Fruit fly (Drosophila melanogaster) whole organism, embryonic: Measurements from ENCODE around the gene Pat1.

ENCODE experiments used
- Asciz ChIP-seq: fragments of 200-800 bp; sonication (Bioruptor generic); optimal IDR thresholded peaks from 2 replicates; lab custom pipeline; 2017; ENCODE audit warnings: missing biosample characterization, mild to moderate bottlenecking, missing genetic modification characterization, missing genetic modification reagents
- Bdp1 ChIP-seq: fragments of 200-800 bp; sonication (Bioruptor generic); optimal IDR thresholded peaks from 3 replicates; lab custom pipeline; 2016; ENCODE audit warnings: missing biosample characterization, missing genetic modification characterization
- C15 ChIP-seq: fragments of 200-800 bp; sonication (Bioruptor generic); IDR thresholded peaks from 3 replicates; pipeline ENCODE4 v1.3.6; 2022; ENCODE audit warnings: missing biosample characterization, missing genetic modification characterization
- CG11093 ChIP-seq: fragments of 200-800 bp; sonication (Bioruptor generic); IDR thresholded peaks from 3 replicates; pipeline ENCODE4 v1.3.6; 2022; ENCODE audit warnings: missing biosample characterization, missing genetic modification characterization
- CG13424 ChIP-seq: fragments of 200-800 bp; sonication (Bioruptor generic); optimal IDR thresholded peaks from 2 replicates; lab custom pipeline; 2019; ENCODE audit warnings: missing biosample characterization, mild to moderate bottlenecking, missing genetic modification characterization, moderate library complexity
- CG13894 ChIP-seq: fragments of 200-800 bp; sonication (Bioruptor generic); optimal IDR thresholded peaks from 3 replicates; lab custom pipeline; 2018; ENCODE audit warnings: missing biosample characterization, mild to moderate bottlenecking, missing genetic modification characterization, moderate library complexity
- CG15269 ChIP-seq: fragments of 200-800 bp; sonication (Bioruptor generic); optimal IDR thresholded peaks from 2 replicates; lab custom pipeline; 2018; ENCODE audit warnings: missing biosample characterization, mild to moderate bottlenecking, missing genetic modification characterization, moderate library complexity
- CG16813 ChIP-seq: fragments of 200-800 bp; sonication (Bioruptor generic); IDR thresholded peaks from 3 replicates; pipeline ENCODE4 v1.3.6; 2022; ENCODE audit warnings: missing biosample characterization, missing genetic modification characterization; ENCODE audit not compliant: partially characterized antibody
- CG17359 ChIP-seq: fragments of 200-800 bp; sonication (Bioruptor generic); optimal IDR thresholded peaks from 3 replicates; lab custom pipeline; 2018; ENCODE audit warnings: missing biosample characterization, mild to moderate bottlenecking, missing genetic modification characterization, moderate library complexity
- CG17829 ChIP-seq: fragments of 200-800 bp; optimal IDR thresholded peaks from 2 replicates; lab custom pipeline; 2019; ENCODE audit warnings: missing biosample characterization, mild to moderate bottlenecking, missing genetic modification characterization, moderate library complexity
- CG1792 ChIP-seq: fragments of 200-800 bp; sonication (Bioruptor generic); optimal IDR thresholded peaks from 2 replicates; lab custom pipeline; 2016; ENCODE audit warnings: missing biosample characterization, missing genetic modification characterization
- CG2678 ChIP-seq: fragments of 200-800 bp; sonication (Bioruptor generic); optimal IDR thresholded peaks from 3 replicates; lab custom pipeline; 2019; ENCODE audit warnings: missing biosample characterization, mild to moderate bottlenecking, missing genetic modification characterization, moderate library complexity
- CG3065 ChIP-seq: fragments of 200-800 bp; sonication (Bioruptor generic); optimal IDR thresholded peaks from 2 replicates; lab custom pipeline; 2016; ENCODE audit warnings: missing biosample characterization, missing genetic modification characterization
- CG6254 ChIP-seq: fragments of 200-800 bp; sonication (Bioruptor generic); optimal IDR thresholded peaks from 3 replicates; lab custom pipeline; 2017; ENCODE audit warnings: mild to moderate bottlenecking, missing biosample characterization, missing genetic modification reagents, missing genetic modification characterization
- CG6791 ChIP-seq: fragments of 200-800 bp; sonication (Bioruptor generic); IDR thresholded peaks from 3 replicates; pipeline ENCODE4 v1.3.6; 2022; ENCODE audit warnings: missing biosample characterization, missing genetic modification characterization; ENCODE audit not compliant: partially characterized antibody
- CG9797 ChIP-seq: fragments of 200-800 bp; sonication (Bioruptor generic); optimal IDR thresholded peaks from 3 replicates; lab custom pipeline; 2018; ENCODE audit warnings: missing biosample characterization, mild to moderate bottlenecking, missing genetic modification characterization
- Chrac-16 ChIP-seq: fragments of 200-800 bp; sonication (Bioruptor generic); optimal IDR thresholded peaks from 3 replicates; lab custom pipeline; 2016; ENCODE audit warnings: missing biosample characterization, missing genetic modification characterization
- D ChIP-seq, 2 experiments: fragments of 200-800 bp in 1 of 2; fragments of >200 bp in 1 of 2; sonication (Bioruptor generic) in 1 of 2; optimal IDR thresholded peaks; 2 replicates in 1 of 2; 3 replicates in 1 of 2; lab custom pipeline; 2017; ENCODE audit warnings: mild to moderate bottlenecking in 1 of 2, missing biosample characterization in 1 of 2, missing genetic modification characterization in 1 of 2, missing genetic modification reagents in 1 of 2
- D19B ChIP-seq: fragments of 200-800 bp; sonication (Bioruptor generic); optimal IDR thresholded peaks from 2 replicates; lab custom pipeline; 2017; ENCODE audit warnings: missing biosample characterization, mild to moderate bottlenecking, missing genetic modification characterization
- Doc3 ChIP-seq: fragments of 200-800 bp; sonication (Bioruptor generic); IDR thresholded peaks from 3 replicates; pipeline ENCODE4 v1.3.6; 2022; ENCODE audit warnings: missing biosample characterization, missing genetic modification characterization; ENCODE audit not compliant: partially characterized antibody
- Drgx ChIP-seq: fragments of 200-800 bp; sonication (Bioruptor generic); IDR thresholded peaks from 2 replicates; pipeline ENCODE4 v1.3.6; 2022; ENCODE audit warnings: missing biosample characterization, missing genetic modification characterization
- ERR ChIP-seq: fragments of 200-800 bp; sonication (Bioruptor generic); optimal IDR thresholded peaks from 2 replicates; lab custom pipeline; 2016; ENCODE audit warnings: missing biosample characterization, missing genetic modification characterization
- Eip74EF ChIP-seq, 2 experiments: fragments of 200-800 bp in 1 of 2; fragments of >200 bp in 1 of 2; sonication (Bioruptor generic) in 1 of 2; optimal IDR thresholded peaks; 2 replicates each; lab custom pipeline; 2017 to 2019; ENCODE audit warnings: missing biosample characterization in 2 of 2, missing genetic modification characterization in 2 of 2, mild to moderate bottlenecking in 1 of 2, moderate library complexity in 1 of 2
- H2.0 ChIP-seq: fragments of 200-800 bp; sonication (Bioruptor generic); IDR thresholded peaks from 2 replicates; pipeline ENCODE4 v1.3.6; 2022; ENCODE audit warnings: missing biosample characterization, missing genetic modification characterization
- Hr78 ChIP-seq, 2 experiments: fragments of 200-800 bp in 1 of 2; fragments of >200 bp in 1 of 2; sonication (Bioruptor generic) in 1 of 2; optimal IDR thresholded peaks; 2 replicates each; lab custom pipeline; 2017 to 2019; ENCODE audit warnings: missing biosample characterization in 2 of 2, missing genetic modification characterization in 2 of 2, mild to moderate bottlenecking in 1 of 2, moderate library complexity in 1 of 2
- Lim3 ChIP-seq: fragments of 200-800 bp; sonication (Bioruptor generic); IDR thresholded peaks from 2 replicates; pipeline ENCODE4 v1.3.6; 2022; ENCODE audit warnings: missing biosample characterization, missing genetic modification characterization
- Med ChIP-seq: fragments of 200-800 bp; sonication (Bioruptor generic); peaks from one replicate; lab custom pipeline; 2016; ENCODE audit warnings: missing biosample characterization, missing genetic modification characterization, mild to moderate bottlenecking, inconsistent platforms, moderate library complexity
- Myb ChIP-seq: fragments of 200-800 bp; sonication (Bioruptor generic); optimal IDR thresholded peaks from 2 replicates; lab custom pipeline; 2016; ENCODE audit warnings: missing biosample characterization, missing genetic modification characterization
- Nf-YA ChIP-seq: fragments of 200-800 bp; sonication (Bioruptor generic); IDR thresholded peaks from 2 replicates; pipeline ENCODE4 v1.3.6; 2022; ENCODE audit warnings: missing biosample characterization, missing genetic modification characterization
- Optix ChIP-seq: fragments of 200-800 bp; sonication (Bioruptor generic); IDR thresholded peaks from 3 replicates; pipeline ENCODE4 v1.3.6; 2022; ENCODE audit warnings: missing biosample characterization, missing genetic modification characterization
- Trl ChIP-seq, 3 experiments: fragments of >200 bp in 2 of 3; fragments of 200-800 bp in 1 of 3; sonication (Bioruptor generic) in 1 of 3; optimal IDR thresholded peaks; 2 replicates in 1 of 3; 3 replicates in 2 of 3; lab custom pipeline; 2016 to 2017; ENCODE audit warnings: missing biosample characterization in 1 of 3, missing genetic modification characterization in 1 of 3
- Usf ChIP-seq: fragments of 200-800 bp; sonication (Bioruptor generic); optimal IDR thresholded peaks from 2 replicates; lab custom pipeline; 2017; ENCODE audit warnings: missing genotype, missing biosample characterization, missing genetic modification characterization
- corto ChIP-seq: fragments of 200-800 bp; sonication (Bioruptor generic); optimal IDR thresholded peaks from 2 replicates; lab custom pipeline; 2016; ENCODE audit warnings: missing biosample characterization, mild to moderate bottlenecking, missing genetic modification characterization, moderate library complexity
- crol ChIP-seq: fragments of 200-800 bp; sonication (Bioruptor generic); IDR thresholded peaks from 2 replicates; pipeline ENCODE4 v1.3.6; 2022; ENCODE audit warnings: missing biosample characterization, missing genetic modification characterization
- dimm ChIP-seq: fragments of 200-800 bp; sonication (Bioruptor generic); IDR thresholded peaks from 2 replicates; pipeline ENCODE4 v1.3.6; 2022; ENCODE audit warnings: missing biosample characterization, missing genetic modification characterization
- fd3F ChIP-seq: fragments of 200-800 bp; sonication (Bioruptor generic); optimal IDR thresholded peaks from 2 replicates; lab custom pipeline; 2018; ENCODE audit warnings: missing biosample characterization, mild to moderate bottlenecking, missing genetic modification characterization, moderate library complexity
- fu2 ChIP-seq: fragments of 200-800 bp; sonication (Bioruptor generic); optimal IDR thresholded peaks from 2 replicates; lab custom pipeline; 2016; ENCODE audit warnings: missing biosample characterization, missing genetic modification characterization
- kay ChIP-seq: fragments of 200-800 bp; sonication (Bioruptor generic); optimal IDR thresholded peaks from 2 replicates; lab custom pipeline; 2016; ENCODE audit warnings: missing biosample characterization, missing genetic modification characterization
- klu ChIP-seq: fragments of 200-800 bp; sonication (Bioruptor generic); IDR thresholded peaks from 2 replicates; pipeline ENCODE4 v1.3.6; 2022; ENCODE audit warnings: missing biosample characterization, missing genetic modification characterization
- nerfin-1 ChIP-seq: fragments of 200-800 bp; sonication (Bioruptor generic); optimal IDR thresholded peaks from 3 replicates; lab custom pipeline; 2019; ENCODE audit warnings: missing biosample characterization, mild to moderate bottlenecking, missing genetic modification characterization, moderate library complexity
- nerfin-2 ChIP-seq: fragments of 200-800 bp; sonication (Bioruptor generic); IDR thresholded peaks from 2 replicates; pipeline ENCODE4 v1.3.6; 2022; ENCODE audit warnings: missing biosample characterization, missing genetic modification characterization; ENCODE audit not compliant: partially characterized antibody
- nmo ChIP-seq: fragments of 200-800 bp; sonication (Bioruptor generic); optimal IDR thresholded peaks from 2 replicates; lab custom pipeline; 2018; ENCODE audit warnings: missing biosample characterization, mild to moderate bottlenecking, missing genetic modification characterization, moderate library complexity
- nom ChIP-seq: fragments of 200-800 bp; sonication (Bioruptor generic); optimal IDR thresholded peaks from 2 replicates; lab custom pipeline; 2017; ENCODE audit warnings: missing biosample characterization, missing genetic modification characterization, mild to moderate bottlenecking, moderate library complexity, missing genetic modification reagents
- pan ChIP-seq, 4 experiments: fragments of >200 bp in 3 of 4; fragments of 200-800 bp in 1 of 4; sonication (Bioruptor generic) in 1 of 4; optimal IDR thresholded peaks in 3 of 4; IDR thresholded peaks in 1 of 4; 2 replicates each; pipeline versions ENCODE4 v1.3.6 to Lab custom; 2017 to 2022; ENCODE audit warnings: missing biosample characterization in 2 of 4, missing genetic modification characterization in 2 of 4, mixed read lengths in 1 of 4
- salm ChIP-seq: fragments of 200-800 bp; sonication (Bioruptor generic); optimal IDR thresholded peaks from 2 replicates; lab custom pipeline; 2018; ENCODE audit warnings: missing biosample characterization, mild to moderate bottlenecking, missing genetic modification characterization
- slp2 ChIP-seq: fragments of 200-800 bp; sonication (Bioruptor generic); optimal IDR thresholded peaks from 2 replicates; lab custom pipeline; 2016; ENCODE audit warnings: missing biosample characterization, missing genetic modification characterization
- stc ChIP-seq: fragments of 200-800 bp; sonication (Bioruptor generic); IDR thresholded peaks from 2 replicates; pipeline ENCODE4 v1.3.6; 2022; ENCODE audit warnings: missing biosample characterization, missing genetic modification characterization

Pat1 gene

DNA sequence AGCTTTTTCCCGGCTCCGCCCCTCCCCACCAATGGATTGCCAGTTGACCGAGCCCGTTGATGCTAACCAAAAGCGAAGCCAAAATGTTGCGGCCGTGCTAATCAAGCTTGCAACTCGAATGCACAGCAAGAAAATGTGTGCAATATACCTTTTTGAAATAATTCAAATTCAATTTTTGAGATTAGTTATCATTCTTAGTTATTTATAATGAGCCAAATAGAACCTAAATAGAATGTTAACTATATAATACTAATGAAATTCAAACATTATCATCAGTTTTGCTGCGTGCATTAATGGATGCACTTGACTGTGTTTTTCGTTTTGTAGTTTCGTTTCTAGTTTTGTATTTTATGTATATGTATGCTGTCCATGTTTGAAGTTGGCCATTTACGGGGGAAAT, 48.2 kb upstream of the Pat1 start (continued):
- no peak for TF ChIP-seq nerfin-2 (GFP tag; lab: Robert Waterston, UW)
- no peak for TF ChIP-seq pan (optimal IDR thresholded peaks at IDR 0.05; lab: Kevin White, UChicago)
- peak in 1 of 2 experiments; percentile 61 for TF ChIP-seq pan (GFP tag; optimal IDR thresholded peaks at IDR 0.05 in 1 of 2, IDR thresholded peaks at IDR 0.05 in 1 of 2)
- no peak for TF ChIP-seq slp2 (GFP tag; lab: Kevin White, UChicago)
- no peak for TF ChIP-seq CG1792 (GFP tag; lab: Kevin White, UChicago)
- TF ChIP-seq stc (GFP tag; lab: Robert Waterston, UW): peak; percentile 63
- TF ChIP-seq Drgx (GFP tag; lab: Robert Waterston, UW): peak; percentile 82
- TF ChIP-seq salm: peak; percentile 34
- no peak for TF ChIP-seq CG9797 (GFP tag; lab: Kevin White, UChicago)
- TF ChIP-seq Doc3: no peak
- no peak for TF ChIP-seq fu2 (GFP tag; lab: Kevin White, UChicago)
- TF ChIP-seq Asciz (GFP tag; lab: Kevin White, UChicago): no peak
- peak; percentile 66 for TF ChIP-seq Nf-YA (GFP tag; lab: Robert Waterston, UW)
- TF ChIP-seq CG17359 (tag; lab: Kevin White, UChicago): peak; percentile 58
- no peak for TF ChIP-seq Bdp1 (GFP tag; lab: Kevin White, UChicago)
- TF ChIP-seq Eip74EF (GFP tag; optimal IDR thresholded peaks at IDR 0.05; lab: Kevin White, UChicago): peak in 1 of 2 experiments; percentile 44
- TF ChIP-seq H2.0 (GFP tag; lab: Robert Waterston, UW): peak; percentile 19; the same call in 1 of the 2 replicates
- TF ChIP-seq D (optimal IDR thresholded peaks at IDR 0.05; lab: Kevin White, UChicago): no peak
- no peak for TF ChIP-seq D (GFP tag; optimal IDR thresholded peaks at IDR 0.05; lab: Kevin White, UChicago)
- TF ChIP-seq CG13424 (tag; lab: Kevin White, UChicago): peak; percentile 63
- TF ChIP-seq klu (GFP tag; lab: Robert Waterston, UW): 0 out of 2 replicates have a peak, but pooled peaks have one; percentile 16
- peak; percentile 33 for TF ChIP-seq CG17829 (tag; lab: Kevin White, UChicago)
- TF ChIP-seq CG15269: peak; percentile 74
- no peak for TF ChIP-seq fd3F (GFP tag; lab: Kevin White, UChicago)
- TF ChIP-seq CG3065 (GFP tag; lab: Kevin White, UChicago): no peak
- peak; percentile 8 for TF ChIP-seq Chrac-16
- peak; percentile 28; the same call in 1 of the 2 replicates for TF ChIP-seq dimm (GFP tag; lab: Robert Waterston, UW)
- no peak for TF ChIP-seq CG6254 (GFP tag; lab: Kevin White, UChicago)
- TF ChIP-seq CG16813 (GFP tag; lab: Robert Waterston, UW): no peak
- TF ChIP-seq, all 482 proteins: peak for 128

- TF ChIP-seq nmo: peak; percentile 16
- TF ChIP-seq ERR (GFP tag; lab: Kevin White, UChicago): no peak
- TF ChIP-seq corto (GFP tag; lab: Kevin White, UChicago): no peak
- no peak for TF ChIP-seq CG11093 (GFP tag; lab: Robert Waterston, UW)
- TF ChIP-seq Nf-YA (GFP tag; lab: Robert Waterston, UW): no peak
- peak; percentile 42; the same call in 1 of the 2 replicates for TF ChIP-seq crol (GFP tag; lab: Robert Waterston, UW)
- no peak for TF ChIP-seq Myb
- TF ChIP-seq Trl (optimal IDR thresholded peaks at IDR 0.05; lab: Kevin White, UChicago): peak; percentile 16 to 26
- TF ChIP-seq Trl (GFP tag; optimal IDR thresholded peaks at IDR 0.05; lab: Kevin White, UChicago): no peak
- no peak for TF ChIP-seq nom (GFP tag; lab: Kevin White, UChicago)
- TF ChIP-seq D19B (GFP tag; lab: Kevin White, UChicago): peak; percentile 54
- TF ChIP-seq nerfin-1: no peak
- peak; percentile 44 for TF ChIP-seq CG13894
- peak; percentile 33 for TF ChIP-seq CG2678
- TF ChIP-seq Hr78 (GFP tag; optimal IDR thresholded peaks at IDR 0.05; lab: Kevin White, UChicago): no peak
- TF ChIP-seq Lim3 (GFP tag; lab: Robert Waterston, UW): no peak
- TF ChIP-seq Optix (GFP tag; lab: Robert Waterston, UW): no peak
- TF ChIP-seq C15: no peak
- peak; percentile 67 for TF ChIP-seq Med (GFP tag; lab: Kevin White, UChicago)
- peak; percentile 8 for TF ChIP-seq kay (GFP tag; lab: Kevin White, UChicago)
- 0 out of 3 replicates have a peak, but pooled peaks have one; percentile 32 for TF ChIP-seq CG6791 (GFP tag; lab: Robert Waterston, UW)
- no peak for TF ChIP-seq Usf (GFP tag; lab: Kevin White, UChicago)
Measured at dm6 chrX:6543569-6544173, 46.9 kb upstream of the Pat1 start.
